Fruit fly (Drosophila melanogaster) whole organism, embryonic: ENCODE data around the gene CG14174.

Experiments
- B-H2 ChIP-seq: fragments of 200-800 bp; sonication (Bioruptor generic); optimal IDR thresholded peaks from 2 replicates; lab custom pipeline; 2018; ENCODE audit warnings: missing biosample characterization, mild to moderate bottlenecking, missing genetic modification characterization
- Blimp-1 ChIP-seq: fragments of 200-800 bp; sonication (Bioruptor generic); optimal IDR thresholded peaks from 3 replicates; lab custom pipeline; 2018; ENCODE audit warnings: missing biosample characterization, missing genetic modification characterization, mild to moderate bottlenecking, moderate library complexity, missing genetic modification reagents
- CG10462 ChIP-seq: fragments of 200-800 bp; sonication (Bioruptor generic); optimal IDR thresholded peaks from 2 replicates; lab custom pipeline; 2016; ENCODE audit warnings: missing biosample characterization, missing genetic modification characterization
- CG30403 ChIP-seq: fragments of 200-800 bp; sonication (Bioruptor generic); optimal IDR thresholded peaks from 3 replicates; lab custom pipeline; 2016; ENCODE audit warnings: missing biosample characterization, missing genetic modification characterization
- CG3281 ChIP-seq: fragments of 200-800 bp; sonication (Bioruptor generic); optimal IDR thresholded peaks from 3 replicates; lab custom pipeline; 2017; ENCODE audit warnings: missing biosample characterization, mild to moderate bottlenecking, missing genetic modification characterization
- Hsf ChIP-seq: fragments of 200-800 bp; sonication (Bioruptor generic); optimal IDR thresholded peaks from 3 replicates; lab custom pipeline; 2016; ENCODE audit warnings: missing biosample characterization, missing genetic modification characterization
- Sox102F ChIP-seq: fragments of 200-800 bp; sonication (Bioruptor generic); optimal IDR thresholded peaks from 2 replicates; lab custom pipeline; 2018; ENCODE audit warnings: missing biosample characterization, mild to moderate bottlenecking, missing genetic modification characterization, moderate library complexity
- br ChIP-seq: fragments of >200 bp; optimal IDR thresholded peaks from 2 replicates; lab custom pipeline; 2017
- dmrt99B ChIP-seq: fragments of 200-800 bp; sonication (Bioruptor generic); optimal IDR thresholded peaks from 2 replicates; lab custom pipeline; 2018; ENCODE audit warnings: missing biosample characterization, mild to moderate bottlenecking, missing genetic modification characterization, moderate library complexity
- exex ChIP-seq: fragments of 200-800 bp; sonication (Bioruptor generic); optimal IDR thresholded peaks from 4 replicates; lab custom pipeline; 2018; ENCODE audit warnings: missing biosample characterization, mild to moderate bottlenecking, missing genetic modification characterization, moderate library complexity
- h ChIP-seq: fragments of >200 bp; optimal IDR thresholded peaks from 2 replicates; lab custom pipeline; 2017
- unpg ChIP-seq: fragments of 200-800 bp; sonication (Bioruptor generic); optimal IDR thresholded peaks from 3 replicates; lab custom pipeline; 2018; ENCODE audit warnings: missing biosample characterization, mild to moderate bottlenecking, missing genetic modification characterization, moderate library complexity

DNA sequence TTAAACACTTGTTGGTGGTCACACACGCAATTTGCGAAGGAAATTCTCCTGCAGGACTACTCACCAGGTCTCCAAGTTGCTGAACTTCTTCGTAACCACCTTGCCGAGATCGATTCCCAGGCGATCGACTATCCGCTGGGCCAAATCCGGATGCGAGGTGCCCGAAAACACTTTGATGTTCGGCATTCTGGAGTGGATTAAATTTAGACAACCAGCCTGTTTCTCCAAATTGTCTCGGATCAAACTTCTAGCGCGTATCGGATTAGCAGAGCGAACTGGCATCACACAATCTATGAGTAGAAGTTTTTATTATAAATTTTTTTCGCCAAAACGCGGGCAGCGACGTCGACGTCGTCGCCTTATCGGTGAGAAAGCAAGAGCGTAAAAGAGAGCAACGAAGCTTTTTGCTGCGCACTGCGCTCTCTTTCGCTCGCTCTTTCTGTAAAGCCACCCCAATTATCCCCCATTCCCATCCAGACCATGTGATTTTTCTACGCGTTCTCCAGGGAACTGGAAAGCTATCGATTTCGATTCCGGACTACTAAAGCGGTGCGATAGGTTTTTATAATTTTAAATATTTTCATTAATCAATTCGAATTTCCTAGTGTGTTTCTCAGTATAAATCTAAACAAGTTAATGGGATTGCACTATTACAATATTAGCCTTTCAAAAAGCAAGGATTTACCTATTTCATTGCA, 24.8 kb upstream of the CG14174 start:
- TF ChIP-seq Sox102F (GFP tag; lab: Kevin White, UChicago), result no peak
- TF ChIP-seq B-H2 (GFP tag; lab: Kevin White, UChicago), result peak; percentile 17
- TF ChIP-seq exex (tag; lab: Kevin White, UChicago), result no peak
- no peak for TF ChIP-seq CG10462 (GFP tag; lab: Kevin White, UChicago)
- no peak for TF ChIP-seq unpg
- no peak for TF ChIP-seq br (lab: Kevin White, UChicago)
- no peak for TF ChIP-seq CG30403 (GFP tag; lab: Kevin White, UChicago)
- no peak for TF ChIP-seq CG3281 (GFP tag; lab: Kevin White, UChicago)
- no peak for TF ChIP-seq Blimp-1
- no peak for TF ChIP-seq dmrt99B (tag; lab: Kevin White, UChicago)
- no peak for TF ChIP-seq h (lab: Kevin White, UChicago)
- no peak for TF ChIP-seq Hsf
